Worm (Caenorhabditis elegans) whole organism, late embryonic: ENCODE data around the gene F46B6.10.

ENCODE experiments used
- C08G9.2 ChIP-seq: sonication (generic microtip); optimal IDR thresholded peaks from 2 replicates; lab custom pipeline; 2016; ENCODE audit warnings: mild to moderate bottlenecking, missing genetic modification characterization, moderate library complexity, missing compliant biosample characterization
- C38D4.7 ChIP-seq: fragments of 200-800 bp; sonication (Bioruptor generic); optimal IDR thresholded peaks from 2 replicates; lab custom pipeline; 2018; ENCODE audit warnings: mild to moderate bottlenecking, missing genetic modification characterization, moderate library complexity, missing compliant biosample characterization
- K09A11.1 ChIP-seq: sonication (generic microtip); optimal IDR thresholded peaks from 2 replicates; lab custom pipeline; 2017; ENCODE audit warnings: antibody characterized with exemption, mild to moderate bottlenecking, missing genetic modification characterization, missing compliant biosample characterization; ENCODE audit not compliant: insufficient read depth
- T23F11.4 ChIP-seq: fragments of 200-800 bp; sonication (Bioruptor generic); optimal IDR thresholded peaks from 2 replicates; lab custom pipeline; 2018; ENCODE audit warnings: mild to moderate bottlenecking, missing genetic modification characterization, missing compliant biosample characterization
- ama-1 ChIP-seq: fragments of 150-350 bp; optimal IDR thresholded peaks from 2 replicates; lab custom pipeline; 2014
- ceh-14 ChIP-seq: sonication (generic microtip); optimal IDR thresholded peaks from 2 replicates; lab custom pipeline; 2016; ENCODE audit warnings: missing genotype, missing genetic modification characterization, missing compliant biosample characterization
- ceh-2 ChIP-seq: sonication (generic microtip); optimal IDR thresholded peaks from 2 replicates; lab custom pipeline; 2016; ENCODE audit warnings: missing genotype, missing genetic modification characterization, missing compliant biosample characterization
- ceh-24 ChIP-seq: sonication (generic microtip); optimal IDR thresholded peaks from 2 replicates; lab custom pipeline; 2016; ENCODE audit warnings: mild to moderate bottlenecking, missing genetic modification characterization, missing compliant biosample characterization
- ceh-31 ChIP-seq: sonication (generic microtip); optimal IDR thresholded peaks from 2 replicates; lab custom pipeline; 2016; ENCODE audit warnings: missing genetic modification characterization, missing compliant biosample characterization
- ceh-45 ChIP-seq: fragments of 200-800 bp; sonication (Bioruptor generic); IDR thresholded peaks from 2 replicates; pipeline ENCODE4 v1.3.6; 2022; ENCODE audit warnings: missing genetic modification reagents, missing genetic modification characterization, missing compliant biosample characterization
- ceh-48 ChIP-seq: sonication (generic microtip); optimal IDR thresholded peaks from 2 replicates; lab custom pipeline; 2016; ENCODE audit warnings: missing genetic modification characterization, inconsistent platforms, missing compliant biosample characterization
- che-1 ChIP-seq: sonication (generic microtip); optimal IDR thresholded peaks from 2 replicates; lab custom pipeline; 2016; ENCODE audit warnings: mild to moderate bottlenecking, missing genetic modification characterization, missing compliant biosample characterization
- dmd-4 ChIP-seq: sonication (generic microtip); optimal IDR thresholded peaks from 2 replicates; lab custom pipeline; 2016; ENCODE audit warnings: borderline replicate concordance, missing genetic modification characterization, missing compliant biosample characterization
- elt-2 ChIP-seq: sonication (generic microtip); optimal IDR thresholded peaks from 2 replicates; lab custom pipeline; 2016; ENCODE audit warnings: missing genetic modification reagents, missing genetic modification characterization, missing compliant biosample characterization
- ets-4 ChIP-seq: sonication (generic microtip); optimal IDR thresholded peaks from 2 replicates; lab custom pipeline; 2016; ENCODE audit warnings: missing genetic modification characterization, missing compliant biosample characterization
- fax-1 ChIP-seq: sonication (generic microtip); optimal IDR thresholded peaks from 2 replicates; lab custom pipeline; 2016; ENCODE audit warnings: missing genotype, missing genetic modification characterization, missing compliant biosample characterization
- fkh-10 ChIP-seq: fragments of 150-350 bp; optimal IDR thresholded peaks from 2 replicates; lab custom pipeline; 2014; ENCODE audit warnings: missing biosample characterization, missing genetic modification reagents, missing genetic modification characterization
- fkh-6 ChIP-seq: sonication (generic microtip); optimal IDR thresholded peaks from 2 replicates; lab custom pipeline; 2016; ENCODE audit warnings: missing genetic modification characterization, missing compliant biosample characterization
- hlh-13 ChIP-seq: fragments of 200-800 bp; sonication (Bioruptor generic); optimal IDR thresholded peaks from 2 replicates; lab custom pipeline; 2018; ENCODE audit warnings: mild to moderate bottlenecking, missing genetic modification characterization, missing compliant biosample characterization
- hlh-15 ChIP-seq: sonication (generic microtip); optimal IDR thresholded peaks from 2 replicates; lab custom pipeline; 2016; ENCODE audit warnings: missing genetic modification characterization, missing compliant biosample characterization
- hlh-6 ChIP-seq: sonication (generic microtip); optimal IDR thresholded peaks from 2 replicates; lab custom pipeline; 2016; ENCODE audit warnings: missing genotype, missing genetic modification characterization, missing compliant biosample characterization
- hlh-8 ChIP-seq: sonication (generic microtip); optimal IDR thresholded peaks from 2 replicates; lab custom pipeline; 2016; ENCODE audit warnings: missing genotype, missing genetic modification characterization, missing compliant biosample characterization
- lin-11 ChIP-seq: fragments of 200-800 bp; sonication (Bioruptor generic); optimal IDR thresholded peaks from 2 replicates; lab custom pipeline; 2018; ENCODE audit warnings: mild to moderate bottlenecking, missing genetic modification characterization, missing compliant biosample characterization
- madf-2 ChIP-seq: sonication (generic microtip); optimal IDR thresholded peaks from 2 replicates; lab custom pipeline; 2017; ENCODE audit warnings: missing genetic modification characterization, missing compliant biosample characterization
- mec-3 ChIP-seq: sonication (generic microtip); optimal IDR thresholded peaks from 2 replicates; lab custom pipeline; 2016; ENCODE audit warnings: borderline replicate concordance, missing genetic modification characterization, missing compliant biosample characterization
- nhr-11 ChIP-seq: fragments of 150-350 bp; optimal IDR thresholded peaks from 2 replicates; lab custom pipeline; 2014; ENCODE audit warnings: missing biosample characterization, missing genetic modification characterization
- pha-2 ChIP-seq: sonication (generic microtip); optimal IDR thresholded peaks from 2 replicates; lab custom pipeline; 2017; ENCODE audit warnings: mild to moderate bottlenecking, missing genetic modification characterization, missing compliant biosample characterization
- pqm-1 ChIP-seq: sonication (generic microtip); optimal IDR thresholded peaks from 2 replicates; lab custom pipeline; 2016; ENCODE audit warnings: missing genetic modification characterization, missing compliant biosample characterization
- pros-1 ChIP-seq: fragments of 150-350 bp; optimal IDR thresholded peaks from 2 replicates; lab custom pipeline; 2014; ENCODE audit warnings: missing biosample characterization, missing genetic modification reagents, missing genetic modification characterization
- sdc-2 ChIP-seq: sonication (generic microtip); optimal IDR thresholded peaks from 2 replicates; lab custom pipeline; 2016; ENCODE audit warnings: missing genotype, missing genetic modification characterization, missing compliant biosample characterization
- sox-2 ChIP-seq: fragments of 200-800 bp; sonication (Bioruptor generic); IDR thresholded peaks from 2 replicates; pipeline ENCODE4 v1.3.6; 2022; ENCODE audit warnings: missing genetic modification reagents, missing genetic modification characterization, missing compliant biosample characterization
- sox-4 ChIP-seq: sonication (generic microtip); optimal IDR thresholded peaks from 2 replicates; lab custom pipeline; 2017; ENCODE audit warnings: mild to moderate bottlenecking, missing genetic modification characterization, inconsistent platforms, missing compliant biosample characterization
- syd-9 ChIP-seq: sonication (generic microtip); optimal IDR thresholded peaks from 2 replicates; lab custom pipeline; 2016; ENCODE audit warnings: mild to moderate bottlenecking, missing genetic modification characterization, moderate library complexity, missing compliant biosample characterization
- tbx-2 ChIP-seq: sonication (generic microtip); optimal IDR thresholded peaks from 2 replicates; lab custom pipeline; 2016; ENCODE audit warnings: missing genetic modification characterization, missing compliant biosample characterization
- tbx-7 ChIP-seq: sonication (generic microtip); optimal IDR thresholded peaks from 2 replicates; lab custom pipeline; 2016; ENCODE audit warnings: missing genotype, missing genetic modification characterization, missing compliant biosample characterization
- ttx-3 ChIP-seq: sonication (generic microtip); optimal IDR thresholded peaks from 2 replicates; lab custom pipeline; 2016; ENCODE audit warnings: missing genetic modification reagents, missing genetic modification characterization, missing compliant biosample characterization
- unc-3 ChIP-seq, 2 experiments: fragments of 200-800 bp in 1 of 2; sonication (Bioruptor generic) in 1 of 2; sonication (generic microtip) in 1 of 2; conservative IDR thresholded peaks in 1 of 2; optimal IDR thresholded peaks in 1 of 2; 2 replicates each; pipeline versions ENCODE4 v1.3.6 to Lab custom; 2016 to 2022; ENCODE audit warnings: missing compliant biosample characterization in 2 of 2, missing genetic modification characterization in 2 of 2, missing genetic modification reagents in 1 of 2
- unc-42 ChIP-seq: sonication (generic microtip); optimal IDR thresholded peaks from 2 replicates; lab custom pipeline; 2016; ENCODE audit warnings: missing genotype, missing genetic modification characterization, missing compliant biosample characterization
- unc-55 ChIP-seq: sonication (generic microtip); optimal IDR thresholded peaks from 2 replicates; lab custom pipeline; 2017; ENCODE audit warnings: missing biosample characterization, missing genetic modification reagents, missing genetic modification characterization
- unc-86 ChIP-seq: sonication (generic microtip); optimal IDR thresholded peaks from 2 replicates; lab custom pipeline; 2016; ENCODE audit warnings: missing genetic modification characterization, missing compliant biosample characterization

Gene F46B6.10

ce11 chrV:9789657-9790261, 12.1 kb downstream of the F46B6.10 start, which contains the start of gene ztf-7 (continued):
- no peak for TF ChIP-seq hlh-6 (tag; lab: Kevin White, UChicago)
- TF ChIP-seq unc-55 (GFP tag; lab: Kevin White, UChicago) = peak; percentile 74
- TF ChIP-seq sox-2 (GFP tag; lab: Robert Waterston, UW) = no peak
- TF ChIP-seq sdc-2 (tag; lab: Kevin White, UChicago) = no peak
- no peak for TF ChIP-seq lin-11
- no peak for TF ChIP-seq pros-1
- no peak for TF ChIP-seq fkh-10 (GFP tag; lab: Kevin White, UChicago)
- TF ChIP-seq T23F11.4 (GFP tag; lab: Kevin White, UChicago) = no peak
- TF ChIP-seq pha-2 = no peak
- TF ChIP-seq nhr-11 (tag; lab: Kevin White, UChicago) = no peak
- TF ChIP-seq ceh-48 (tag; lab: Kevin White, UChicago) = no peak
- TF ChIP-seq ama-1 = no peak
- no peak for TF ChIP-seq ceh-2
- TF ChIP-seq unc-42 = no peak
- TF ChIP-seq hlh-8 = no peak
- no peak for TF ChIP-seq mec-3
- TF ChIP-seq ets-4 = peak; percentile 35

- no peak for TF ChIP-seq ceh-31 (tag; lab: Kevin White, UChicago)
- TF ChIP-seq ceh-48 (tag; lab: Kevin White, UChicago) = no peak
- no peak for TF ChIP-seq sox-4
- no peak for TF ChIP-seq sox-2 (GFP tag; lab: Robert Waterston, UW)
- no peak for TF ChIP-seq ceh-2
- no peak for TF ChIP-seq ceh-14
- TF ChIP-seq syd-9 (tag; lab: Kevin White, UChicago) = no peak
- TF ChIP-seq hlh-15 = no peak
- no peak for TF ChIP-seq T23F11.4 (GFP tag; lab: Kevin White, UChicago)
- TF ChIP-seq fkh-6 = no peak
- no peak for TF ChIP-seq ttx-3
Measured at ce11 chrV:9786721-9787131, 15.1 kb downstream of the F46B6.10 start, which contains the start of gene F46B6.6. F46B6.6 (minus strand) TSS chrV:9786868.

ce11 chrV:9784215-9784614, 17.6 kb downstream of the F46B6.10 start:
- TF ChIP-seq ceh-45 (GFP tag; lab: Robert Waterston, UW) = no peak
- TF ChIP-seq fax-1 (tag; lab: Kevin White, UChicago) = no peak
- no peak for TF ChIP-seq madf-2 (tag; lab: Kevin White, UChicago)

ce11 chrV:9782969-9783368, 18.9 kb downstream of the F46B6.10 start, which contains the start of gene F46B6.5:
F46B6.5 (minus strand) TSS chrV:9783069.
- TF ChIP-seq unc-3 (GFP tag; conservative IDR thresholded peaks at IDR 0.05; lab: Robert Waterston, UW) (no peak), unc-3 (tag; optimal IDR thresholded peaks at IDR 0.05; lab: Kevin White, UChicago) (no peak), che-1 (no peak), tbx-7 (no peak), ceh-2 (no peak), pqm-1 (no peak), lin-11 (no peak), elt-2 (tag; lab: Kevin White, UChicago) (no peak), ceh-24 (no peak), fax-1 (tag; lab: Kevin White, UChicago) (no peak), dmd-4 (tag; lab: Kevin White, UChicago) (no peak), C08G9.2 (no peak), ceh-14 (no peak), hlh-15 (no peak)

ce11 chrV:9782045-9782444, 19.8 kb downstream of the F46B6.10 start:
- TF ChIP-seq tbx-2 (tag; lab: Kevin White, UChicago) (no peak), fax-1 (tag; lab: Kevin White, UChicago) (no peak), fkh-6 (no peak), che-1 (no peak), K09A11.1 (tag; lab: Kevin White, UChicago) (no peak), unc-86 (tag; lab: Kevin White, UChicago) (no peak), unc-42 (no peak), C38D4.7 (no peak), hlh-13 (no peak), hlh-6 (tag; lab: Kevin White, UChicago) (no peak)
